Worm (Caenorhabditis elegans): Measurements from ENCODE around the gene F23H11.4.

The F23H11.4 gene

ce11 chrIII:909540-909939, 2.2 kb upstream of the F23H11.4 start, which contains the start of gene crls-1:
TSS of gene crls-1 (minus strand) at chrIII:909902.
- TF ChIP-seq ama-1 (optimal IDR thresholded peaks at IDR 0.05) (no peak), lsy-2 (tag; optimal IDR thresholded peaks at IDR 0.05) (peak in 1 of 2 experiments; percentile 14)

DNA sequence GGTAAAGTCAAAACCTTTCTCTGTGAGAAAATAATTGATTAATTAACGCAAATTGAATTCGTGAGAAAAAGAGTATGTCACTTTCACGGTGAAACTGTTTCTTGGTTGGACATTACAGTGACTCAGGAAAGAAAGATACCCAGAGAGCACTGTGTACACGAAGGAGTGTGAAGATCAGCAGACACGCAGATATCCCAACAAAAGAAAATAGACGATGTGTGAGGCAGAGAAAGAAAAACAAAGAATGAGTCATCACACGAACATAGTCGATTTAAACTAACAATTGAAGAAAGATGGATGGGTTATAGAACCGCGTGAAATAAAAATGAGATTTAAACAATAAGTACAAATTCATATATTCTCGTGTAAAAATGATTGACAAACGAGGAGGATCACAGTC, 651 bp upstream of the F23H11.4 start:
- peak; percentile 59 for TF ChIP-seq nhr-129 (tag; optimal IDR thresholded peaks at IDR 0.05)
- TF ChIP-seq fos-1 (tag; optimal IDR thresholded peaks at IDR 0.05): peak; percentile 93
- no peak for TF ChIP-seq aly-2 (tag; optimal IDR thresholded peaks at IDR 0.05)
- peak; percentile 41 for TF ChIP-seq C34F6.9 (tag; optimal IDR thresholded peaks at IDR 0.05)
- TF ChIP-seq nhr-25 (tag; optimal IDR thresholded peaks at IDR 0.05): peak; percentile 22
- no peak for TF ChIP-seq sem-4 (tag; optimal IDR thresholded peaks at IDR 0.05)
- peak in 1 of 2 experiments; percentile 31 for TF ChIP-seq lsy-2 (tag; optimal IDR thresholded peaks at IDR 0.05)

DNA sequence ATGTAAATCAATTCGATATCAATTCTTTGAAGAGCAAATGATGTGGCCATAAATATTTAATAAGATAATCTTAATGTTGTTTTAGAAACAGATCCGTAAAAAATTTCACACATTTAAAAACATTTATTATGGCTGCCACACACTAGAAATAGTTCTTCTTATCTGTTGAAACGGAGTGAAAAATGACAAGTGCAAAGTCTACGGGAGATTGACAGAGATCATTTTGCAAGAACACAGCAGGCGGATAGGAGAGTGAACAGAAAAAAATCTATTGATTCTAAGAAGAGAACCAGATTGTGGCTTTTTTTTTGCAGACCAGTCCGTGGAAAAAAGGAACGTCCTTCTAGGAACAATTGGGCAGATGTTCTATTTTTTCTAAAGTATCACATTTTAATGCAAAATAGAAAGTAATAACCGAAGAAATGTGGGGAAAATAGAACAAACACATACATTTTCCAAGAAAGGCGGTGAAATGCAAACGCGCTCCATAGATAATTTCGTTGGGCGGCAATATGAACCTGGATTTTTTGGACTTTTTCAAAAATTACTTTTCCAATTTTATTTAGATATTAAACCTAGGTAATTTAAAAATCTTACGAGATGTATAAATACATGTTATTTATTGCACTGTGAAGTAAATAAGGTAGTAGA, 5.6 kb downstream of the F23H11.4 start:
- TF ChIP-seq nhr-21 (tag; optimal IDR thresholded peaks at IDR 0.05): no peak
- TF ChIP-seq lin-13 (GFP tag; optimal IDR thresholded peaks at IDR 0.05): peak; percentile 34
- no peak for TF ChIP-seq unc-55 (GFP tag; optimal IDR thresholded peaks at IDR 0.05)
- TF ChIP-seq snpc-4 (tag; optimal IDR thresholded peaks at IDR 0.05): no peak
- TF ChIP-seq ZK546.5 (tag; optimal IDR thresholded peaks at IDR 0.05): no peak
- no peak for TF ChIP-seq F13H6.1 (tag; optimal IDR thresholded peaks at IDR 0.05)
- TF ChIP-seq lin-39 (tag; optimal IDR thresholded peaks at IDR 0.05): no peak
- no peak for TF ChIP-seq Y55F3AM.14 (GFP tag; optimal IDR thresholded peaks at IDR 0.05)
- no peak for TF ChIP-seq egl-27 (tag; optimal IDR thresholded peaks at IDR 0.05)
- no peak for TF ChIP-seq ceh-82 (tag; optimal IDR thresholded peaks at IDR 0.05)
- TF ChIP-seq nhr-129 (tag; optimal IDR thresholded peaks at IDR 0.05): no peak
- TF ChIP-seq nhr-6 (tag; optimal IDR thresholded peaks at IDR 0.05): no peak
- TF ChIP-seq ztf-4 (tag; optimal IDR thresholded peaks at IDR 0.05): no peak
- no peak for TF ChIP-seq dmd-4 (tag; optimal IDR thresholded peaks at IDR 0.05)
- TF ChIP-seq ceh-16 (tag; optimal IDR thresholded peaks at IDR 0.05): no peak
- no peak for TF ChIP-seq ama-1 (optimal IDR thresholded peaks at IDR 0.05)
- TF ChIP-seq alr-1 (tag; optimal IDR thresholded peaks at IDR 0.05): no peak
- TF ChIP-seq elt-3 (tag; optimal IDR thresholded peaks at IDR 0.05): no peak
- TF ChIP-seq nhr-77 (tag; optimal IDR thresholded peaks at IDR 0.05): no peak
- peak; percentile 54 for TF ChIP-seq gmeb-1 (tag; optimal IDR thresholded peaks at IDR 0.05)
- TF ChIP-seq mbf-1 (tag; optimal IDR thresholded peaks at IDR 0.05): no peak
- no peak for TF ChIP-seq zag-1 (tag; optimal IDR thresholded peaks at IDR 0.05)
- peak in 1 of 2 experiments; percentile 44 for TF ChIP-seq lsy-2 (tag; optimal IDR thresholded peaks at IDR 0.05)
- TF ChIP-seq fos-1 (tag; optimal IDR thresholded peaks at IDR 0.05): no peak
- TF ChIP-seq R02D3.7 (tag; optimal IDR thresholded peaks at IDR 0.05): no peak
- TF ChIP-seq lin-11 (tag; optimal IDR thresholded peaks at IDR 0.05): no peak
- no peak for TF ChIP-seq nhr-10 (tag; optimal IDR thresholded peaks at IDR 0.05)
- no peak for TF ChIP-seq blmp-1 (tag; optimal IDR thresholded peaks at IDR 0.05; ENCODE audit: insufficient read depth)
- TF ChIP-seq mab-5 (tag; optimal IDR thresholded peaks at IDR 0.05): no peak
- TF ChIP-seq sma-3 (GFP tag; optimal IDR thresholded peaks at IDR 0.05): no peak
- TF ChIP-seq nhr-25 (tag; optimal IDR thresholded peaks at IDR 0.05): no peak
- TF ChIP-seq ztf-11 (tag; optimal IDR thresholded peaks at IDR 0.05): no peak
- peak; percentile 35 for TF ChIP-seq C34F6.9 (tag; optimal IDR thresholded peaks at IDR 0.05)
- TF ChIP-seq nhr-12 (tag; optimal IDR thresholded peaks at IDR 0.05): no peak
- no peak for TF ChIP-seq sma-9 (GFP tag; optimal IDR thresholded peaks at IDR 0.05)
- no peak for TF ChIP-seq sma-9 (tag; optimal IDR thresholded peaks at IDR 0.05)
- TF ChIP-seq unc-39 (tag; optimal IDR thresholded peaks at IDR 0.05): no peak

ce11 chrIII:901148-901547, 6.2 kb downstream of the F23H11.4 start, which contains the start of gene sucl-2:
TSS of gene sucl-2 (minus strand) at chrIII:901412.
- TF ChIP-seq elt-1 (tag; optimal IDR thresholded peaks at IDR 0.05) (no peak), skn-1 (tag; optimal IDR thresholded peaks at IDR 0.05) (no peak), zag-1 (tag; optimal IDR thresholded peaks at IDR 0.05) (no peak), unc-39 (tag; optimal IDR thresholded peaks at IDR 0.05) (no peak), C34F6.9 (tag; optimal IDR thresholded peaks at IDR 0.05) (no peak), elt-3 (tag; optimal IDR thresholded peaks at IDR 0.05) (no peak), dmd-4 (tag; optimal IDR thresholded peaks at IDR 0.05) (no peak), blmp-1 (tag; optimal IDR thresholded peaks at IDR 0.05; ENCODE audit: insufficient read depth) (no peak), egl-27 (tag; optimal IDR thresholded peaks at IDR 0.05) (no peak), F13H6.1 (tag; optimal IDR thresholded peaks at IDR 0.05) (no peak), unc-62 (GFP tag; optimal IDR thresholded peaks at IDR 0.05) (no peak)

Measured in whole organism, L2 larva.